Worm (Caenorhabditis elegans) whole organism, mixed stage, embryonic: Measurements from ENCODE around the gene fbxa-105.

Experiments used
- bed-3 ChIP-seq: fragments of 200-800 bp; sonication (Bioruptor generic); optimal IDR thresholded peaks from 3 replicates; lab custom pipeline; 2018; ENCODE audit warnings: mild to moderate bottlenecking, missing genetic modification characterization, moderate library complexity, missing compliant biosample characterization
- blmp-1 ChIP-seq: fragments of 150-350 bp; optimal IDR thresholded peaks from 2 replicates; lab custom pipeline; 2014; ENCODE audit warnings: missing biosample characterization, missing genetic modification characterization
- ceh-39 ChIP-seq: fragments of 150-350 bp; optimal IDR thresholded peaks from 2 replicates; lab custom pipeline; 2014; ENCODE audit warnings: missing biosample characterization, missing genetic modification characterization
- ceh-43 ChIP-seq: fragments of 200-800 bp; sonication (Bioruptor generic); optimal IDR thresholded peaks from 2 replicates; lab custom pipeline; 2018; ENCODE audit warnings: mild to moderate bottlenecking, missing genetic modification characterization, moderate library complexity, missing compliant biosample characterization
- ceh-83 ChIP-seq: fragments of 200-800 bp; sonication (Bioruptor generic); optimal IDR thresholded peaks from 2 replicates; lab custom pipeline; 2018; ENCODE audit warnings: mild to moderate bottlenecking, missing genetic modification characterization, missing compliant biosample characterization
- ces-1 ChIP-seq: fragments of 150-350 bp; optimal IDR thresholded peaks from 2 replicates; lab custom pipeline; 2014; ENCODE audit warnings: missing biosample characterization, missing genetic modification reagents, missing genetic modification characterization
- cnd-1 ChIP-seq: fragments of 200-800 bp; sonication (Bioruptor generic); optimal IDR thresholded peaks from 2 replicates; lab custom pipeline; 2018; ENCODE audit warnings: mild to moderate bottlenecking, missing genetic modification characterization, missing compliant biosample characterization
- drap-1 ChIP-seq: fragments of 200-800 bp; sonication (Bioruptor generic); optimal IDR thresholded peaks from 3 replicates; lab custom pipeline; 2018; ENCODE audit warnings: mild to moderate bottlenecking, missing genetic modification characterization, missing compliant biosample characterization
- elt-1 ChIP-seq: sonication (generic microtip); optimal IDR thresholded peaks from 2 replicates; lab custom pipeline; 2017; ENCODE audit warnings: missing genetic modification characterization, mild to moderate bottlenecking, missing compliant biosample characterization, antibody characterized with exemption, moderate library complexity, borderline replicate concordance; ENCODE audit not compliant: insufficient read depth
- elt-3 ChIP-seq: fragments of 150-350 bp; optimal IDR thresholded peaks from 2 replicates; lab custom pipeline; 2014; ENCODE audit warnings: missing biosample characterization, missing genetic modification characterization
- flh-1 ChIP-seq: fragments of 200-800 bp; sonication (Bioruptor generic); optimal IDR thresholded peaks from 2 replicates; lab custom pipeline; 2018; ENCODE audit warnings: mild to moderate bottlenecking, missing genetic modification characterization, moderate library complexity, missing compliant biosample characterization
- hlh-1 ChIP-seq: fragments of 150-350 bp; optimal IDR thresholded peaks from 2 replicates; lab custom pipeline; 2014; ENCODE audit warnings: missing biosample characterization, missing genetic modification reagents, missing genetic modification characterization
- lin-13 ChIP-seq: fragments of 150-350 bp; optimal IDR thresholded peaks from 2 replicates; lab custom pipeline; 2014; ENCODE audit warnings: missing biosample characterization, missing genetic modification characterization
- lin-32 ChIP-seq: fragments of 200-800 bp; sonication (Bioruptor generic); optimal IDR thresholded peaks from 2 replicates; lab custom pipeline; 2018; ENCODE audit warnings: mild to moderate bottlenecking, missing genetic modification characterization, missing compliant biosample characterization
- lsy-2 ChIP-seq: fragments of 150-350 bp; optimal IDR thresholded peaks from 2 replicates; lab custom pipeline; 2014; ENCODE audit warnings: missing biosample characterization, missing genetic modification characterization
- mab-5 ChIP-seq: fragments of 150-350 bp; optimal IDR thresholded peaks from 2 replicates; lab custom pipeline; 2014; ENCODE audit warnings: missing biosample characterization, missing genetic modification characterization
- mep-1 ChIP-seq: fragments of 150-350 bp; optimal IDR thresholded peaks from 2 replicates; lab custom pipeline; 2017; ENCODE audit warnings: missing biosample characterization, missing genetic modification reagents, missing genetic modification characterization, inconsistent platforms
- mls-2 ChIP-seq: sonication (generic microtip); optimal IDR thresholded peaks from 2 replicates; lab custom pipeline; 2016; ENCODE audit warnings: mild to moderate bottlenecking, missing genetic modification characterization, moderate library complexity, missing compliant biosample characterization
- nhr-12 ChIP-seq: fragments of 150-350 bp; optimal IDR thresholded peaks from 2 replicates; lab custom pipeline; 2014; ENCODE audit warnings: missing biosample characterization, missing genetic modification characterization
- nhr-2 ChIP-seq: fragments of 150-350 bp; optimal IDR thresholded peaks from 2 replicates; lab custom pipeline; 2014; ENCODE audit warnings: missing biosample characterization, missing genetic modification characterization
- nhr-237 ChIP-seq: fragments of 150-350 bp; optimal IDR thresholded peaks from 2 replicates; lab custom pipeline; 2014; ENCODE audit warnings: missing biosample characterization, missing genetic modification characterization
- nhr-28 ChIP-seq: fragments of 150-350 bp; optimal IDR thresholded peaks from 2 replicates; lab custom pipeline; 2014; ENCODE audit warnings: missing biosample characterization, missing genetic modification characterization
- nhr-76 ChIP-seq: sonication (generic microtip); optimal IDR thresholded peaks from 2 replicates; lab custom pipeline; 2017; ENCODE audit warnings: missing biosample characterization, missing genetic modification characterization
- pha-4 ChIP-seq: fragments of 150-350 bp; optimal IDR thresholded peaks from 2 replicates; lab custom pipeline; 2018; ENCODE audit warnings: missing biosample characterization, missing genetic modification reagents, missing genetic modification characterization
- sem-2 ChIP-seq: fragments of 200-800 bp; sonication (Bioruptor generic); optimal IDR thresholded peaks from 2 replicates; lab custom pipeline; 2018; ENCODE audit warnings: mild to moderate bottlenecking, missing genetic modification characterization, missing compliant biosample characterization
- snpc-4 ChIP-seq: fragments of 150-350 bp; optimal IDR thresholded peaks from 2 replicates; lab custom pipeline; 2014; ENCODE audit warnings: missing biosample characterization, missing genetic modification characterization
- tbx-8 ChIP-seq: fragments of 200-800 bp; sonication (Bioruptor generic); optimal IDR thresholded peaks from 2 replicates; lab custom pipeline; 2018; ENCODE audit warnings: mild to moderate bottlenecking, missing genetic modification characterization, moderate library complexity, missing compliant biosample characterization
- unc-39 ChIP-seq: fragments of 150-350 bp; optimal IDR thresholded peaks from 2 replicates; lab custom pipeline; 2014; ENCODE audit warnings: missing biosample characterization, missing genetic modification characterization
- unc-62 ChIP-seq: fragments of 150-350 bp; optimal IDR thresholded peaks from 2 replicates; lab custom pipeline; 2014; ENCODE audit warnings: missing biosample characterization, missing genetic modification reagents, missing genetic modification characterization
- zip-8 ChIP-seq: fragments of 150-350 bp; optimal IDR thresholded peaks from 2 replicates; lab custom pipeline; 2014; ENCODE audit warnings: missing biosample characterization, missing genetic modification characterization
- ztf-11 ChIP-seq: fragments of 150-350 bp; optimal IDR thresholded peaks from 2 replicates; lab custom pipeline; 2014; ENCODE audit warnings: missing biosample characterization, missing genetic modification characterization

The fbxa-105 gene

ce11 chrV:7395359-7395758 lies 3.5 kb upstream of the fbxa-105 start, which contains the start of gene srx-9:
TSS of gene srx-9 (minus strand) at chrV:7395459.
- TF ChIP-seq cnd-1 (tag; lab: Kevin White, UChicago) (no peak), nhr-76 (tag; lab: Kevin White, UChicago) (no peak), zip-8 (tag; lab: Kevin White, UChicago) (peak; percentile 33), nhr-28 (tag; lab: Kevin White, UChicago) (no peak), ces-1 (no peak), lin-13 (no peak), pha-4 (tag; lab: Kevin White, UChicago) (no peak)

ce11 chrV:7389771-7390170 lies 2.1 kb downstream of the fbxa-105 start, which contains the start of gene C02H6.1:
TSS of gene C02H6.1 (minus strand) at chrV:7389871.
- TF ChIP-seq mep-1 (tag; lab: Kevin White, UChicago) (no peak), ceh-39 (tag; lab: Kevin White, UChicago) (no peak), lin-32 (GFP tag; lab: Kevin White, UChicago) (no peak), zip-8 (tag; lab: Kevin White, UChicago) (no peak), ces-1 (no peak), drap-1 (GFP tag; lab: Kevin White, UChicago) (no peak), sem-2 (no peak), blmp-1 (tag; lab: Kevin White, UChicago) (no peak), lin-13 (no peak), elt-1 (tag; lab: Kevin White, UChicago) (no peak), unc-39 (tag; lab: Kevin White, UChicago) (no peak), nhr-2 (tag; lab: Kevin White, UChicago) (no peak), tbx-8 (GFP tag; lab: Kevin White, UChicago) (no peak)

- TF ChIP-seq mab-5 = no peak
- TF ChIP-seq ceh-83 (GFP tag; lab: Kevin White, UChicago) = no peak
- TF ChIP-seq lin-13 = no peak
- no peak for TF ChIP-seq snpc-4 (tag; lab: Kevin White, UChicago)
- TF ChIP-seq bed-3 = no peak
- TF ChIP-seq nhr-12 (tag; lab: Kevin White, UChicago) = no peak
- no peak for TF ChIP-seq hlh-1 (tag; lab: Kevin White, UChicago)
- TF ChIP-seq, all 35 proteins: peak for 0
Observed at ce11 chrV:7387755-7388154, 4.1 kb downstream of the fbxa-105 start, which contains the start of gene C02H6.3. TSS of gene C02H6.3 (minus strand) at chrV:7387855.

- TF ChIP-seq tbx-8 (GFP tag; lab: Kevin White, UChicago) (no peak), nhr-28 (tag; lab: Kevin White, UChicago) (no peak), flh-1 (GFP tag; lab: Kevin White, UChicago) (no peak), cnd-1 (tag; lab: Kevin White, UChicago) (no peak), ztf-11 (tag; lab: Kevin White, UChicago) (no peak), ces-1 (no peak), drap-1 (GFP tag; lab: Kevin White, UChicago) (no peak), elt-1 (tag; lab: Kevin White, UChicago) (no peak), lin-32 (GFP tag; lab: Kevin White, UChicago) (no peak)
- TF ChIP-seq, all 35 proteins: peak for 0
Observed at ce11 chrV:7386052-7386573, 5.7 kb downstream of the fbxa-105 start, which contains the start of gene srp-6. TSS of gene srp-6 (minus strand) at chrV:7386102.

DNA sequence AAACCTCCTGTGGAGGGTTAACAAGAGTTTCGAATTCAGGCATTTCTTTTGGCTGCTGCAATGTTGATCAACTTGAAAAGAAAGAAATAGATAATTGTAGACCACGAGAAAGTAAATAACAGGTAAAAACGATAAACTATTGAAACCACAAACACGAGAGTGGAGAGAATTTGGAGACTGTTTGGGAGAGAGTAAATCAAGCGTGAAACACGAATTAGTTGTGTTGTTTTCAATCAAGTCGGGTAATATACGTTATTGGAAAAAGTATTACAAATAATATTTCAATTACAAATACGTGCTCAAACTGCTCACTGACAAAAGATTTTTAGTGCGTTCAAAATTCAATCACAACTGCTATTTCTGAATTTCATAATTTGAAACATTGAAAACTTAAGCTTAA lies 10.8 kb downstream of the fbxa-105 start, which contains the start of gene C03G6.17:
TSS of gene C03G6.17 (minus strand) at position 101 of the 400 bp plus-strand sequence.
- TF ChIP-seq flh-1 (GFP tag; lab: Kevin White, UChicago) (no peak), elt-3 (tag; lab: Kevin White, UChicago) (no peak), bed-3 (no peak), ceh-43 (GFP tag; lab: Kevin White, UChicago) (no peak), lsy-2 (no peak), unc-62 (GFP tag; lab: Kevin White, UChicago) (no peak)

DNA sequence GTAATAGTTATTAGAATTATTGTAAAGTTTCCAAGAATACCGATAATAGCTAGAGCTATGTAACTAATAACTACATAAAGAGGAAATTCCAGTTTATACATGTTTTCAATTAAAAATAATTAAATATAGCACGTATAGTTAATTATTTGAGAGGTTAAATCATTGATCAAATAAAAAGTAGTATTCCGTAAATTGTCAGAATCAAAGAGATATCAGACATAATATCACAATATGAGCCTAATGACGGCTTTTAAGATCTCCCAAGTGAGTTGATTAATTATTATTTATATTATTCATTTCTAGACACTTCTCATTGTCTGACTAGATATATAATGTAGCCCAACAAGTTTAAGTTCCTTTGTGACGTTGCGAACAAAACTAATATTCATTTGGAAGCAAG lies 12.4 kb downstream of the fbxa-105 start, which contains the start of gene srsx-24:
TSS of gene srsx-24 (minus strand) at position 101 of the 400 bp plus-strand sequence.
- no peak for TF ChIP-seq mls-2 (tag; lab: Kevin White, UChicago)
- no peak for TF ChIP-seq nhr-237 (tag; lab: Kevin White, UChicago)
- no peak for TF ChIP-seq sem-2
- no peak for TF ChIP-seq unc-39 (tag; lab: Kevin White, UChicago)
- TF ChIP-seq zip-8 (tag; lab: Kevin White, UChicago) = no peak
- no peak for TF ChIP-seq bed-3
